Fruit fly (Drosophila melanogaster) whole organism, embryonic: Measurements from ENCODE around the gene Eip63E.
A peak's percentile ranks its signal among the peaks of the same experiment; 100 is the strongest.

Source experiments
- BEAF-32 ChIP-seq: fragments of 200-800 bp; sonication (Bioruptor generic); optimal IDR thresholded peaks from 3 replicates; lab custom pipeline; 2017; ENCODE audit warnings: missing biosample characterization, missing genetic modification characterization, mild to moderate bottlenecking, moderate library complexity, missing genetic modification reagents
- CG11723 ChIP-seq: fragments of 200-800 bp; sonication (Bioruptor generic); optimal IDR thresholded peaks from 2 replicates; lab custom pipeline; 2017; ENCODE audit warnings: missing biosample characterization, mild to moderate bottlenecking, missing genetic modification characterization
- CG12299 ChIP-seq: fragments of 200-800 bp; sonication (Bioruptor generic); optimal IDR thresholded peaks from 2 replicates; lab custom pipeline; 2018; ENCODE audit warnings: missing biosample characterization, mild to moderate bottlenecking, missing genetic modification characterization
- CG13287 ChIP-seq: fragments of 200-800 bp; sonication (Bioruptor generic); IDR thresholded peaks from 2 replicates; pipeline ENCODE4 v1.3.6; 2022; ENCODE audit warnings: missing biosample characterization, missing genetic modification characterization; ENCODE audit not compliant: partially characterized antibody
- CG13624 ChIP-seq: fragments of 200-800 bp; sonication (Bioruptor generic); optimal IDR thresholded peaks from 2 replicates; lab custom pipeline; 2016; ENCODE audit warnings: missing biosample characterization, missing genetic modification characterization
- CG14014 ChIP-seq: fragments of 200-800 bp; sonication (Bioruptor generic); IDR thresholded peaks from 2 replicates; pipeline ENCODE4 v1.3.6; 2022; ENCODE audit warnings: missing biosample characterization, missing genetic modification characterization
- CG15601 ChIP-seq: fragments of 200-800 bp; sonication (Bioruptor generic); optimal IDR thresholded peaks from 3 replicates; lab custom pipeline; 2019; ENCODE audit warnings: missing biosample characterization, mild to moderate bottlenecking, missing genetic modification characterization, moderate library complexity
- CG17359 ChIP-seq: fragments of 200-800 bp; sonication (Bioruptor generic); optimal IDR thresholded peaks from 3 replicates; lab custom pipeline; 2018; ENCODE audit warnings: missing biosample characterization, mild to moderate bottlenecking, missing genetic modification characterization, moderate library complexity
- CG17361 ChIP-seq: fragments of 200-800 bp; sonication (Bioruptor generic); IDR thresholded peaks from 3 replicates; pipeline ENCODE4 v1.3.6; 2022; ENCODE audit warnings: missing biosample characterization, missing genetic modification characterization
- CG17829 ChIP-seq: fragments of 200-800 bp; optimal IDR thresholded peaks from 2 replicates; lab custom pipeline; 2019; ENCODE audit warnings: missing biosample characterization, mild to moderate bottlenecking, missing genetic modification characterization, moderate library complexity
- CG18599 ChIP-seq: fragments of 200-800 bp; sonication (Bioruptor generic); optimal IDR thresholded peaks from 3 replicates; lab custom pipeline; 2017; ENCODE audit warnings: missing biosample characterization, missing genetic modification characterization, mild to moderate bottlenecking, moderate library complexity, missing genetic modification reagents
- CG2678 ChIP-seq: fragments of 200-800 bp; sonication (Bioruptor generic); optimal IDR thresholded peaks from 3 replicates; lab custom pipeline; 2019; ENCODE audit warnings: missing biosample characterization, mild to moderate bottlenecking, missing genetic modification characterization, moderate library complexity
- CG34224 ChIP-seq: fragments of 200-800 bp; sonication (Bioruptor generic); IDR thresholded peaks from 3 replicates; pipeline ENCODE4 v1.3.6; 2022; ENCODE audit warnings: missing biosample characterization, missing genetic modification characterization; ENCODE audit not compliant: partially characterized antibody
- CG42726 ChIP-seq: fragments of 200-800 bp; sonication (Bioruptor generic); IDR thresholded peaks from 2 replicates; pipeline ENCODE4 v1.3.6; 2022; ENCODE audit warnings: missing biosample characterization, missing genetic modification characterization; ENCODE audit not compliant: partially characterized antibody
- CG4404 ChIP-seq: fragments of 200-800 bp; sonication (Bioruptor generic); IDR thresholded peaks from 2 replicates; pipeline ENCODE4 v1.3.6; 2022; ENCODE audit warnings: missing biosample characterization, missing genetic modification characterization
- CG6254 ChIP-seq: fragments of 200-800 bp; sonication (Bioruptor generic); optimal IDR thresholded peaks from 3 replicates; lab custom pipeline; 2017; ENCODE audit warnings: mild to moderate bottlenecking, missing biosample characterization, missing genetic modification reagents, missing genetic modification characterization
- CG7963 ChIP-seq: fragments of 200-800 bp; sonication (Bioruptor generic); IDR thresholded peaks from 3 replicates; pipeline ENCODE4 v1.3.6; 2022; ENCODE audit warnings: missing biosample characterization, missing genetic modification characterization; ENCODE audit not compliant: partially characterized antibody
- CG9876 ChIP-seq: fragments of 200-800 bp; sonication (Bioruptor generic); optimal IDR thresholded peaks from 2 replicates; lab custom pipeline; 2016; ENCODE audit warnings: missing biosample characterization, missing genetic modification characterization
- CG9932 ChIP-seq: fragments of 200-800 bp; sonication (Bioruptor generic); IDR thresholded peaks from 2 replicates; pipeline ENCODE4 v1.3.6; 2022; ENCODE audit warnings: missing biosample characterization, missing genetic modification characterization
- Dad ChIP-seq: fragments of 200-800 bp; sonication (Bioruptor generic); optimal IDR thresholded peaks from 3 replicates; lab custom pipeline; 2016; ENCODE audit warnings: missing biosample characterization, missing genetic modification characterization
- Dbx ChIP-seq: fragments of 200-800 bp; sonication (Bioruptor generic); IDR thresholded peaks from 3 replicates; pipeline ENCODE4 v1.3.6; 2022; ENCODE audit warnings: missing biosample characterization, missing genetic modification characterization
- Eip74EF ChIP-seq, 2 experiments: fragments of 200-800 bp in 1 of 2; fragments of >200 bp in 1 of 2; sonication (Bioruptor generic) in 1 of 2; optimal IDR thresholded peaks; 2 replicates each; lab custom pipeline; 2017 to 2019; ENCODE audit warnings: missing biosample characterization in 2 of 2, missing genetic modification characterization in 2 of 2, mild to moderate bottlenecking in 1 of 2, moderate library complexity in 1 of 2
- Ets97D ChIP-seq: fragments of 200-800 bp; sonication (Bioruptor generic); optimal IDR thresholded peaks from 3 replicates; lab custom pipeline; 2016; ENCODE audit warnings: missing biosample characterization, missing genetic modification characterization
- MBD-R2 ChIP-seq: fragments of 200-800 bp; sonication (Bioruptor generic); IDR thresholded peaks from 2 replicates; pipeline ENCODE4 v1.3.6; 2022; ENCODE audit warnings: missing biosample characterization, missing genetic modification characterization
- Max ChIP-seq: fragments of 200-800 bp; sonication (Bioruptor generic); optimal IDR thresholded peaks from 2 replicates; lab custom pipeline; 2016; ENCODE audit warnings: missing biosample characterization, mild to moderate bottlenecking, missing genetic modification characterization
- Med ChIP-seq: fragments of 200-800 bp; sonication (Bioruptor generic); peaks from one replicate; lab custom pipeline; 2016; ENCODE audit warnings: missing biosample characterization, missing genetic modification characterization, mild to moderate bottlenecking, inconsistent platforms, moderate library complexity
- Mes4 ChIP-seq: fragments of 200-800 bp; sonication (Bioruptor generic); optimal IDR thresholded peaks from 2 replicates; lab custom pipeline; 2016; ENCODE audit warnings: missing biosample characterization, missing genetic modification characterization
- PHDP ChIP-seq: fragments of 200-800 bp; sonication (Bioruptor generic); optimal IDR thresholded peaks from 3 replicates; lab custom pipeline; 2018; ENCODE audit warnings: missing biosample characterization, mild to moderate bottlenecking, missing genetic modification characterization, moderate library complexity
- Pdp1 ChIP-seq, 2 experiments: fragments of 200-800 bp; sonication (Bioruptor generic); optimal IDR thresholded peaks; 3 replicates each; lab custom pipeline; 2016; ENCODE audit warnings: missing biosample characterization in 2 of 2, missing genetic modification characterization in 2 of 2, mild to moderate bottlenecking in 1 of 2, moderate library complexity in 1 of 2
- Rfx ChIP-seq: fragments of 200-800 bp; sonication (Bioruptor generic); IDR thresholded peaks from 2 replicates; pipeline ENCODE4 v1.3.6; 2022; ENCODE audit warnings: missing biosample characterization, missing genetic modification characterization
- Side ChIP-seq: fragments of 200-800 bp; sonication (Bioruptor generic); optimal IDR thresholded peaks from 2 replicates; lab custom pipeline; 2016; ENCODE audit warnings: missing biosample characterization, missing genetic modification characterization
- TFAM ChIP-seq: fragments of 200-800 bp; sonication (Bioruptor generic); optimal IDR thresholded peaks from 2 replicates; lab custom pipeline; 2017; ENCODE audit warnings: missing biosample characterization, missing genetic modification characterization, inconsistent platforms
- YL-1 ChIP-seq: fragments of 200-800 bp; sonication (Bioruptor generic); optimal IDR thresholded peaks from 3 replicates; lab custom pipeline; 2017; ENCODE audit warnings: missing biosample characterization, mild to moderate bottlenecking, missing genetic modification characterization
- ab ChIP-seq: fragments of 200-800 bp; sonication (Bioruptor generic); optimal IDR thresholded peaks from 2 replicates; lab custom pipeline; 2016; ENCODE audit warnings: missing biosample characterization, missing genetic modification characterization
- ato ChIP-seq: fragments of 200-800 bp; sonication (Bioruptor generic); IDR thresholded peaks from 2 replicates; pipeline ENCODE4 v1.3.6; 2022; ENCODE audit warnings: missing biosample characterization, missing genetic modification characterization; ENCODE audit not compliant: partially characterized antibody
- bab2 ChIP-seq: fragments of 200-800 bp; sonication (Bioruptor generic); optimal IDR thresholded peaks from 2 replicates; lab custom pipeline; 2016; ENCODE audit warnings: missing biosample characterization, missing genetic modification characterization
- bbx ChIP-seq: fragments of 200-800 bp; sonication (Bioruptor generic); IDR thresholded peaks from 2 replicates; pipeline ENCODE4 v1.3.6; 2022; ENCODE audit warnings: missing biosample characterization, missing genetic modification characterization; ENCODE audit not compliant: partially characterized antibody
- chif ChIP-seq, 2 experiments: fragments of 200-800 bp; sonication (Bioruptor generic); optimal IDR thresholded peaks; 3 replicates each; lab custom pipeline; 2016; ENCODE audit warnings: missing biosample characterization in 2 of 2, missing genetic modification characterization in 2 of 2
- crc ChIP-seq: fragments of 200-800 bp; sonication (Bioruptor generic); optimal IDR thresholded peaks from 2 replicates; lab custom pipeline; 2016; ENCODE audit warnings: missing biosample characterization, missing genetic modification characterization
- ems ChIP-seq: fragments of 200-800 bp; sonication (Bioruptor generic); optimal IDR thresholded peaks from 3 replicates; lab custom pipeline; 2016; ENCODE audit warnings: missing biosample characterization, missing genetic modification characterization
- hb ChIP-seq: fragments of 200-800 bp; sonication (Bioruptor generic); IDR thresholded peaks from 3 replicates; pipeline ENCODE4 v1.3.6; 2022; ENCODE audit warnings: missing biosample characterization, missing genetic modification characterization; ENCODE audit not compliant: partially characterized antibody
- kni ChIP-seq: fragments of 200-800 bp; sonication (Bioruptor generic); optimal IDR thresholded peaks from 3 replicates; lab custom pipeline; 2017; ENCODE audit warnings: mild to moderate bottlenecking, missing biosample characterization, missing genetic modification reagents, missing genetic modification characterization
- maf-S ChIP-seq: fragments of 200-800 bp; sonication (Bioruptor generic); optimal IDR thresholded peaks from 2 replicates; lab custom pipeline; 2016; ENCODE audit warnings: missing biosample characterization, missing genetic modification characterization
- nom ChIP-seq: fragments of 200-800 bp; sonication (Bioruptor generic); optimal IDR thresholded peaks from 2 replicates; lab custom pipeline; 2017; ENCODE audit warnings: missing biosample characterization, missing genetic modification characterization, mild to moderate bottlenecking, moderate library complexity, missing genetic modification reagents
- pb ChIP-seq: fragments of 200-800 bp; sonication (Bioruptor generic); optimal IDR thresholded peaks from 3 replicates; lab custom pipeline; 2016; ENCODE audit warnings: missing biosample characterization, missing genetic modification characterization
- repo ChIP-seq: fragments of 200-800 bp; sonication (Bioruptor generic); optimal IDR thresholded peaks from 2 replicates; lab custom pipeline; 2016; ENCODE audit warnings: missing biosample characterization, missing genetic modification characterization
- row ChIP-seq: fragments of 200-800 bp; sonication (Bioruptor generic); IDR thresholded peaks from 3 replicates; pipeline ENCODE4 v1.3.6; 2022; ENCODE audit warnings: missing biosample characterization, missing genetic modification characterization
- run ChIP-seq: fragments of 200-800 bp; sonication (Bioruptor generic); optimal IDR thresholded peaks from 3 replicates; lab custom pipeline; 2018; ENCODE audit warnings: missing biosample characterization, mild to moderate bottlenecking, missing genetic modification characterization
- sima ChIP-seq: fragments of 200-800 bp; sonication (Bioruptor generic); optimal IDR thresholded peaks from 2 replicates; lab custom pipeline; 2016; ENCODE audit warnings: missing biosample characterization, missing genetic modification characterization
- wdn ChIP-seq: fragments of 200-800 bp; sonication (Bioruptor generic); IDR thresholded peaks from 2 replicates; pipeline ENCODE4 v1.3.6; 2022; ENCODE audit warnings: missing biosample characterization, missing genetic modification characterization

Gene Eip63E

dm6 chr3L:3471174-3471573 lies 44.4 kb upstream of the Eip63E start, which contains the start of gene CG14971:
Gene CG14971 (minus strand): TSS chr3L:3471309.
- no peak for TF ChIP-seq pb (GFP tag; lab: Kevin White, UChicago)
- peak; percentile 77 for TF ChIP-seq CG34224 (GFP tag; lab: Robert Waterston, UW)
- TF ChIP-seq CG6254, result no peak
- TF ChIP-seq ab (GFP tag; lab: Kevin White, UChicago), result no peak
- peak; percentile 46; the same call in 2 of the 3 replicates for TF ChIP-seq Dbx
- TF ChIP-seq CG9932, result peak; percentile 73
- TF ChIP-seq CG17829, result peak; percentile 48
- TF ChIP-seq CG13624 (GFP tag; lab: Kevin White, UChicago), result peak; percentile 56
- peak; percentile 25; the same call in 1 of the 2 replicates for TF ChIP-seq CG14014 (GFP tag; lab: Robert Waterston, UW)
- no peak for TF ChIP-seq CG17359 (tag; lab: Kevin White, UChicago)
- TF ChIP-seq CG42726 (GFP tag; lab: Robert Waterston, UW), result peak; percentile 77
- TF ChIP-seq CG13287, result peak; percentile 91
- no peak for TF ChIP-seq wdn
- peak; percentile 77 for TF ChIP-seq CG7963 (GFP tag; lab: Robert Waterston, UW)
- TF ChIP-seq Med (GFP tag; lab: Kevin White, UChicago), result peak; percentile 88
- peak in 1 of 2 experiments; percentile 47 for TF ChIP-seq Eip74EF (GFP tag; optimal IDR thresholded peaks at IDR 0.05; lab: Kevin White, UChicago)
- TF ChIP-seq bbx (GFP tag; lab: Robert Waterston, UW), result peak; percentile 91
- TF ChIP-seq CG4404, result no peak
- peak in 1 of 2 experiments; percentile 14 for TF ChIP-seq chif (GFP tag; optimal IDR thresholded peaks at IDR 0.05; lab: Kevin White, UChicago)
- peak; percentile 47; the same call in 1 of the 3 replicates for TF ChIP-seq CG17361 (GFP tag; lab: Robert Waterston, UW)
- TF ChIP-seq row (GFP tag; lab: Robert Waterston, UW), result peak; percentile 96
- TF ChIP-seq Pdp1 (GFP tag; optimal IDR thresholded peaks at IDR 0.05; lab: Kevin White, UChicago), result peak in 1 of 2 experiments; percentile 16
- TF ChIP-seq sima (GFP tag; lab: Kevin White, UChicago), result no peak
- peak; percentile 73 for TF ChIP-seq Rfx (GFP tag; lab: Robert Waterston, UW)
- TF ChIP-seq CG12299, result no peak
- peak; percentile 23 for TF ChIP-seq crc (GFP tag; lab: Kevin White, UChicago)
- TF ChIP-seq Ets97D (GFP tag; lab: Kevin White, UChicago), result peak; percentile 67
- TF ChIP-seq run (tag; lab: Kevin White, UChicago), result no peak
- TF ChIP-seq YL-1 (GFP tag; lab: Kevin White, UChicago), result peak; percentile 60
- peak; percentile 31 for TF ChIP-seq Mes4
- TF ChIP-seq CG15601 (tag; lab: Kevin White, UChicago), result peak; percentile 28
- peak; percentile 89 for TF ChIP-seq BEAF-32 (GFP tag; lab: Kevin White, UChicago)
- TF ChIP-seq Max (GFP tag; lab: Kevin White, UChicago), result peak; percentile 28
- TF ChIP-seq maf-S (GFP tag; lab: Kevin White, UChicago), result peak; percentile 39
- no peak for TF ChIP-seq TFAM (GFP tag; lab: Kevin White, UChicago)
- TF ChIP-seq ato (GFP tag; lab: Robert Waterston, UW), result peak; percentile 80
- peak; percentile 37 for TF ChIP-seq bab2 (GFP tag; lab: Kevin White, UChicago)
- TF ChIP-seq nom (GFP tag; lab: Kevin White, UChicago), result no peak
- peak; percentile 91 for TF ChIP-seq MBD-R2 (GFP tag; lab: Robert Waterston, UW)
- peak; percentile 80 for TF ChIP-seq hb
- TF ChIP-seq Side (GFP tag; lab: Kevin White, UChicago), result peak; percentile 31
- TF ChIP-seq CG18599 (GFP tag; lab: Kevin White, UChicago), result peak; percentile 53
- TF ChIP-seq CG11723, result no peak
- no peak for TF ChIP-seq CG2678 (tag; lab: Kevin White, UChicago)
- TF ChIP-seq kni (GFP tag; lab: Kevin White, UChicago), result no peak
- peak; percentile 8 for TF ChIP-seq PHDP
- peak; percentile 44 for TF ChIP-seq ems (GFP tag; lab: Kevin White, UChicago)
- TF ChIP-seq Dad, result peak; percentile 37
- TF ChIP-seq CG9876 (GFP tag; lab: Kevin White, UChicago), result peak; percentile 28
- TF ChIP-seq repo, result peak; percentile 30
